Worm (Caenorhabditis elegans): ENCODE results near the gene hsp-25.

DNA sequence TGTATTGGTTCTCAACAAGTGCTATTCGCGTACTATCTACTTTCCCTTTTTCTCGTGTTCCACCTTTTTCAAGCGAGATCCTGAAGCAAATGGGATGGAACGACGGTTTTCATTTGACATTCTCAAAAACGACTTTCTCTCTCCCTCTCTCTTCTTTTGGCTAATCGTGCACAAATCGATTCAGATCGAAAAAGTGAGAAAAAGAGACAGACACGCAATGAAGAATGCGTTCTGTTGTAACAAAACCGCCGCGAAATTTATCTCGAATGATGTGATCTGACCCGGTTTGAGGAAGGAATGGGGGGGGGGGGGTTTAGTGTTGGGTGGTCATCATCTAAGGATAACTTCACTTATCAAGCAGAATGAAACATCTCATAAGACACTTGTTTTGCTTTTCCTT, 24.9 kb upstream of the hsp-25 start:
- no peak for TF ChIP-seq unc-62 (GFP tag; optimal IDR thresholded peaks at IDR 0.05)
- no peak for TF ChIP-seq nhr-28 (tag; optimal IDR thresholded peaks at IDR 0.05)

Measured in whole organism, L1 larva.